Worm (Caenorhabditis elegans) whole organism, early embryonic: ENCODE measurements around the gene dhs-22.

Experiments
- ama-1 ChIP-seq: fragments of 150-350 bp; optimal IDR thresholded peaks from 2 replicates; lab custom pipeline; 2014
- flt-1 ChIP-seq: fragments of 200-800 bp; sonication (Bioruptor generic); IDR thresholded peaks from 2 replicates; pipeline ENCODE4 v1.3.6; 2022; ENCODE audit warnings: missing genetic modification characterization, missing compliant biosample characterization
- tbx-37 ChIP-seq: fragments of 200-800 bp; sonication (Bioruptor generic); conservative IDR thresholded peaks from 2 replicates; pipeline ENCODE4 v1.3.6; 2022; ENCODE audit warnings: missing genetic modification reagents, missing genetic modification characterization, missing compliant biosample characterization

DNA sequence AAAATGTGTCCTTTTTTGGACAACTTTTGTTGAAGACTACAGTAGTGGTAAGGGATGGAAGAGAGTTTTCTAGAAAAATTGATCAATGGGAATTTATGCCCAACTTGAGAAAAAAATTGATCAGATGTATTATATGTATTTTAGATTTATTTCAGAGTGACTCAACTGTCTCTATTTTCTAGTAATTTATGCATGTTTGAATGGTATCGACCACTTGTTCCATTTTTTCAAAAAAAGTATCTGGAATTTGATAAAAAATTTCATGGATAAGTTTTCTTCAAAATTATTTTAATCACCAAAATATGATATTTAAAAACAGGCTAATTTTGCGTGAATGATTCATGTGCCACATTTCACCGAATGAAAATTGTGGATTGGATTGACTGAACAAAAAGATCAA, 29.4 kb downstream of the dhs-22 start, which contains the start of gene C15H11.10:
- TF ChIP-seq ama-1 (no peak), flt-1 (GFP tag; lab: Robert Waterston, UW) (no peak), tbx-37 (GFP tag; lab: Robert Waterston, UW) (no peak)
